Worm (Caenorhabditis elegans) whole organism, mixed stage, embryonic: ENCODE measurements around the gene vms-1.

Experiments
- bed-3 ChIP-seq: fragments of 200-800 bp; sonication (Bioruptor generic); optimal IDR thresholded peaks from 3 replicates; lab custom pipeline; 2018; ENCODE audit warnings: mild to moderate bottlenecking, missing genetic modification characterization, moderate library complexity, missing compliant biosample characterization
- elt-1 ChIP-seq: sonication (generic microtip); optimal IDR thresholded peaks from 2 replicates; lab custom pipeline; 2017; ENCODE audit warnings: missing genetic modification characterization, mild to moderate bottlenecking, missing compliant biosample characterization, antibody characterized with exemption, moderate library complexity, borderline replicate concordance; ENCODE audit not compliant: insufficient read depth
- lin-13 ChIP-seq: fragments of 150-350 bp; optimal IDR thresholded peaks from 2 replicates; lab custom pipeline; 2014; ENCODE audit warnings: missing biosample characterization, missing genetic modification characterization
- mep-1 ChIP-seq: fragments of 150-350 bp; optimal IDR thresholded peaks from 2 replicates; lab custom pipeline; 2017; ENCODE audit warnings: missing biosample characterization, missing genetic modification reagents, missing genetic modification characterization, inconsistent platforms
- nhr-12 ChIP-seq: fragments of 150-350 bp; optimal IDR thresholded peaks from 2 replicates; lab custom pipeline; 2014; ENCODE audit warnings: missing biosample characterization, missing genetic modification characterization
- nhr-2 ChIP-seq: fragments of 150-350 bp; optimal IDR thresholded peaks from 2 replicates; lab custom pipeline; 2014; ENCODE audit warnings: missing biosample characterization, missing genetic modification characterization
- nhr-28 ChIP-seq: fragments of 150-350 bp; optimal IDR thresholded peaks from 2 replicates; lab custom pipeline; 2014; ENCODE audit warnings: missing biosample characterization, missing genetic modification characterization
- nhr-76 ChIP-seq: sonication (generic microtip); optimal IDR thresholded peaks from 2 replicates; lab custom pipeline; 2017; ENCODE audit warnings: missing biosample characterization, missing genetic modification characterization
- pha-4 ChIP-seq: fragments of 150-350 bp; optimal IDR thresholded peaks from 2 replicates; lab custom pipeline; 2018; ENCODE audit warnings: missing biosample characterization, missing genetic modification reagents, missing genetic modification characterization
- unc-62 ChIP-seq: fragments of 150-350 bp; optimal IDR thresholded peaks from 2 replicates; lab custom pipeline; 2014; ENCODE audit warnings: missing biosample characterization, missing genetic modification reagents, missing genetic modification characterization
- ztf-11 ChIP-seq: fragments of 150-350 bp; optimal IDR thresholded peaks from 2 replicates; lab custom pipeline; 2014; ENCODE audit warnings: missing biosample characterization, missing genetic modification characterization

ce11 chrIII:8066989-8067388 is 21.3 kb upstream of the vms-1 start, which contains the start of gene pros-1:
- TF ChIP-seq mep-1 (tag; lab: Kevin White, UChicago) (no peak), nhr-76 (tag; lab: Kevin White, UChicago) (no peak), nhr-28 (tag; lab: Kevin White, UChicago) (no peak), nhr-12 (no peak), lin-13 (no peak), elt-1 (no peak), ztf-11 (no peak), pha-4 (tag; lab: Kevin White, UChicago) (no peak), nhr-2 (tag; lab: Kevin White, UChicago) (no peak), bed-3 (GFP tag; lab: Kevin White, UChicago) (no peak), unc-62 (GFP tag; lab: Kevin White, UChicago) (no peak)
